Fruit fly (Drosophila melanogaster) Kc167 (cell line): ENCODE measurements around the gene Ugt36D1.

Experiments
- Myc ChIP-seq: fragments of >200 bp; optimal IDR thresholded peaks from 2 replicates; lab custom pipeline; 2017; ENCODE audit warnings: missing external identifiers
- Sin3A ChIP-seq: fragments of >200 bp; optimal IDR thresholded peaks from 2 replicates; lab custom pipeline; 2018; ENCODE audit warnings: missing external identifiers
- insv ChIP-seq: fragments of >200 bp; optimal IDR thresholded peaks from 3 replicates; lab custom pipeline; 2018; ENCODE audit warnings: missing external identifiers
- ttk ChIP-seq: sonication (Bioruptor generic); optimal IDR thresholded peaks from 2 replicates; lab custom pipeline; 2017; ENCODE audit warnings: missing external identifiers

DNA sequence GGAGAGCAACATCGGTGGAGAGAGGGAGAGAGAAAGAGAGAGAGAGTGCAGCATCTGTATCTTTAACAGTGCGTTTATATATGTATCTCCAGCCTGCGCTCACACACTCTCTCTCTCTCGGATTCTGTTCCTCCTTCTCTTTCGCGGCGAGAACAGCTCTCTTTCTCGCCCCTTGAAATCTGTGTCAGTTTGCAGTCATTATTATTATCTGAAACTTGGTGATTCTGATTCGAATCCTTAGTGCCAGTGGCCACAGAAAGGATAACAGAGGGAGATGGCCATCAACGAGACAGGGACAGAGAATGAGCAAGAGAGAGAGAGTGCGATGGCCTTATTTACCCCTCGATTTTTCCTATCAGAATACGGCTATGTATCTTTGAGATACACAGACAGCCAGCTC is 40.4 kb upstream of the Ugt36D1 start:
- no peak for TF ChIP-seq Sin3A (lab: Kevin White, UChicago)
- no peak for TF ChIP-seq insv
- no peak for TF ChIP-seq ttk
- TF ChIP-seq Myc (lab: Kevin White, UChicago) = no peak
